Fruit fly (Drosophila melanogaster): ENCODE measurements around the gene CG4907.

Gene CG4907

dm6 chr3R:22753895-22754774 is 43.6 kb upstream of the CG4907 start (continued):
- TF ChIP-seq shn (GFP tag; optimal IDR thresholded peaks at IDR 0.05): peak; percentile 50
- peak; percentile 61 for TF ChIP-seq CG10209 (GFP tag; optimal IDR thresholded peaks at IDR 0.05)
- peak; percentile 74 for TF ChIP-seq Oli (tag; optimal IDR thresholded peaks at IDR 0.05)
- peak; percentile 38 for TF ChIP-seq Hmx (GFP tag; optimal IDR thresholded peaks at IDR 0.05)
- no peak; the same call in 2 of the 3 replicates for TF ChIP-seq croc (GFP tag; conservative IDR thresholded peaks at IDR 0.05)
- no peak for TF ChIP-seq p53 (GFP tag; optimal IDR thresholded peaks at IDR 0.05)
- TF ChIP-seq pum (GFP tag; optimal IDR thresholded peaks at IDR 0.05): peak; percentile 41
- TF ChIP-seq Xbp1 (GFP tag; optimal IDR thresholded peaks at IDR 0.05): peak; percentile 66
- peak; percentile 87 for TF ChIP-seq z (GFP tag; IDR thresholded peaks at IDR 0.05)
- TF ChIP-seq schlank (tag; optimal IDR thresholded peaks at IDR 0.05): no peak
- no peak for TF ChIP-seq ERR (GFP tag; optimal IDR thresholded peaks at IDR 0.05)
- TF ChIP-seq unc-4 (GFP tag; IDR thresholded peaks at IDR 0.05; ENCODE audit: partially characterized antibody): peak; percentile 44
- TF ChIP-seq CG12155 (GFP tag; optimal IDR thresholded peaks at IDR 0.05): peak; percentile 36
- 0 out of 2 replicates have a peak, but pooled peaks have one; percentile 4 for TF ChIP-seq CG6689 (GFP tag; IDR thresholded peaks at IDR 0.05)
- TF ChIP-seq dysf (GFP tag; IDR thresholded peaks at IDR 0.05): peak; percentile 68
- TF ChIP-seq CG11723 (GFP tag; optimal IDR thresholded peaks at IDR 0.05): peak; percentile 46
- TF ChIP-seq Aef1 (GFP tag; IDR thresholded peaks at IDR 0.05): peak; percentile 25; the same call in 1 of the 3 replicates
- TF ChIP-seq cato (GFP tag; optimal IDR thresholded peaks at IDR 0.05; ENCODE audit: borderline replicate concordance): no peak
- peak; percentile 77 for TF ChIP-seq CG11456 (GFP tag; IDR thresholded peaks at IDR 0.05)
- peak; percentile 27; the same call in 1 of the 2 replicates for TF ChIP-seq CG32772 (GFP tag; IDR thresholded peaks at IDR 0.05)
- TF ChIP-seq CG5245 (GFP tag; optimal IDR thresholded peaks at IDR 0.05): peak; percentile 33
- TF ChIP-seq tap (tag; optimal IDR thresholded peaks at IDR 0.05): peak; percentile 50
- no peak for TF ChIP-seq Scr (GFP tag; IDR thresholded peaks at IDR 0.05; ENCODE audit: partially characterized antibody)
- TF ChIP-seq insv (GFP tag; optimal IDR thresholded peaks at IDR 0.05): no peak
- no peak for TF ChIP-seq CG8290 (GFP tag; optimal IDR thresholded peaks at IDR 0.05)
- TF ChIP-seq CG8290 (tag; optimal IDR thresholded peaks at IDR 0.05): peak in 1 of 2 experiments; percentile 73
- TF ChIP-seq Kr (GFP tag; optimal IDR thresholded peaks at IDR 0.05): no peak
- TF ChIP-seq CG2129 (GFP tag; IDR thresholded peaks at IDR 0.05; ENCODE audit: partially characterized antibody): no peak
- no peak for TF ChIP-seq nom (GFP tag; optimal IDR thresholded peaks at IDR 0.05)
- TF ChIP-seq sob (GFP tag; IDR thresholded peaks at IDR 0.05): peak; percentile 56
- no peak for TF ChIP-seq CG1647 (GFP tag; optimal IDR thresholded peaks at IDR 0.05)
- TF ChIP-seq CG17385 (GFP tag; optimal IDR thresholded peaks at IDR 0.05): peak; percentile 49
- TF ChIP-seq sima (GFP tag; optimal IDR thresholded peaks at IDR 0.05): no peak

- TF ChIP-seq CG13287 (GFP tag; IDR thresholded peaks at IDR 0.05; ENCODE audit: partially characterized antibody) (peak; percentile 43; the same call in 1 of the 2 replicates), cg (GFP tag; optimal IDR thresholded peaks at IDR 0.05) (peak; percentile 74), Dbx (GFP tag; IDR thresholded peaks at IDR 0.05) (0 out of 3 replicates have a peak, but pooled peaks have one; percentile 7), Opbp (GFP tag; IDR thresholded peaks at IDR 0.05; ENCODE audit: partially characterized antibody) (no peak), CG12769 (tag; optimal IDR thresholded peaks at IDR 0.05) (peak; percentile 27), pho (GFP tag; optimal IDR thresholded peaks at IDR 0.05) (no peak), CG6813 (GFP tag; optimal IDR thresholded peaks at IDR 0.05) (no peak), MTF-1 (GFP tag; optimal IDR thresholded peaks at IDR 0.05; ENCODE audit: borderline replicate concordance) (no peak), lab (GFP tag; optimal IDR thresholded peaks at IDR 0.05) (no peak), onecut (GFP tag; IDR thresholded peaks at IDR 0.05) (peak; percentile 72), sug (tag; optimal IDR thresholded peaks at IDR 0.05) (peak; percentile 71), fd64A (GFP tag; optimal IDR thresholded peaks at IDR 0.05) (no peak), ttk (GFP tag; IDR thresholded peaks at IDR 0.05) (no peak), CG7987 (GFP tag; optimal IDR thresholded peaks at IDR 0.05) (peak; percentile 52), D (optimal IDR thresholded peaks at IDR 0.05) (no peak), D (GFP tag; optimal IDR thresholded peaks at IDR 0.05) (no peak), tna (GFP tag; IDR thresholded peaks at IDR 0.05; ENCODE audit: partially characterized antibody) (no peak), chinmo (GFP tag; IDR thresholded peaks at IDR 0.05; ENCODE audit: partially characterized antibody) (peak; percentile 98)
Measured at dm6 chr3R:22753600-22753894, 43.0 kb upstream of the CG4907 start.

All from whole organism, embryonic.